Worm (Caenorhabditis elegans): ENCODE data around the gene nspc-5.

Gene nspc-5

DNA sequence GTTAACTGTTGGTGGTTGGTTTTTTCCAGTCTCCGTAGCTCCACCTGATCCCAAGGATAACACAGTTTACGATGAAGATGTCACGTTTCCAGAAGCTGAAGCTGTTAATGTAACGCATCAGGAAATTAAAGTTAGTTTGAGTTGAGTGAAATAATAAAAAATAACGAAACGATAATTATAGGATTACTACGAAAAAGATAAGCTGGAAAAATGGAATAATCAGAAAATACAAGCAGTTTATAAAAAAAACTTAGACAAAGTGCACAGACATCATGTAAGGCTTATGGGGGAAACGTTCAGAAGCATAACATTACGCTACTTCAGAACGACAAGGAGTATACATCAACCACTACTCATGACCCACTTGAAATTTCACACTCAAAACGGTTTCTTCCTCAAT, 42.9 kb downstream of the nspc-5 start, which contains the start of gene F18E9.8:
Gene F18E9.8, minus strand, starts transcription at position 101 of the 400 bp plus-strand sequence.
- TF ChIP-seq ceh-45 (GFP tag; IDR thresholded peaks at IDR 0.05), result no peak
- TF ChIP-seq ceh-34 (tag; optimal IDR thresholded peaks at IDR 0.05), result no peak
- TF ChIP-seq ceh-18 (tag; optimal IDR thresholded peaks at IDR 0.05), result no peak

DNA sequence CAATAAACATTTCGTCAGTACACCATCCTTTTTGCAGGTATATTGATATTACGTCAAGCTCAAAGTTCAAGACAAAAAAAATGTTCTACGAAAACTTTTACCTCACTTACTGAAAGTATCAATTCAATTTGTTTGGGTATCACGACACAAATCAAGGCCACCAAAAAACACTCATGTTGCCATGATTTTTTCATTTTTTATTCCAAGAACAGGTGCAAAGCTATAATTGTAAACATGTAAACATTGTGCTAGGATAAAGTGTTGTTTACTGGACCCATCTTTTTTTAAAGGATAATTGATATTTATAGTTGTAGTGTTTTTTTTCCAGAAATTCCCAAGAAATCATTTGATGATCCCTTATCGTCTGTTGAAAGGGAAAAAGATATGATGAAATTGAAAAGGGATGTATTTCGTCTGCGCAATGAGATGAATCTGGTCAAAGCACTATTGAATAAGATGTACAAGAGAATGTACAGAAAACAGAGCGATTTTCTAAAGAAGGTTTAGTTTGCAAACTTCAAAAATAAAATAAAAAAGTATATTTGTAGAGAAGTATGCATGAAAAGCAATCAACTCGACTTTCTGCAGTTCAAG, 44.3 kb downstream of the nspc-5 start:
- TF ChIP-seq ceh-48 (tag; optimal IDR thresholded peaks at IDR 0.05) (no peak), lin-11 (tag; optimal IDR thresholded peaks at IDR 0.05) (no peak), C08G9.2 (tag; optimal IDR thresholded peaks at IDR 0.05) (no peak), tbx-7 (tag; optimal IDR thresholded peaks at IDR 0.05) (no peak), ceh-45 (GFP tag; IDR thresholded peaks at IDR 0.05) (no peak), ama-1 (optimal IDR thresholded peaks at IDR 0.05) (no peak), dmd-4 (tag; optimal IDR thresholded peaks at IDR 0.05; ENCODE audit: borderline replicate concordance) (no peak), fax-1 (tag; optimal IDR thresholded peaks at IDR 0.05) (no peak), eyg-1 (tag; optimal IDR thresholded peaks at IDR 0.05) (no peak), nfya-1 (tag; optimal IDR thresholded peaks at IDR 0.05) (no peak)

DNA sequence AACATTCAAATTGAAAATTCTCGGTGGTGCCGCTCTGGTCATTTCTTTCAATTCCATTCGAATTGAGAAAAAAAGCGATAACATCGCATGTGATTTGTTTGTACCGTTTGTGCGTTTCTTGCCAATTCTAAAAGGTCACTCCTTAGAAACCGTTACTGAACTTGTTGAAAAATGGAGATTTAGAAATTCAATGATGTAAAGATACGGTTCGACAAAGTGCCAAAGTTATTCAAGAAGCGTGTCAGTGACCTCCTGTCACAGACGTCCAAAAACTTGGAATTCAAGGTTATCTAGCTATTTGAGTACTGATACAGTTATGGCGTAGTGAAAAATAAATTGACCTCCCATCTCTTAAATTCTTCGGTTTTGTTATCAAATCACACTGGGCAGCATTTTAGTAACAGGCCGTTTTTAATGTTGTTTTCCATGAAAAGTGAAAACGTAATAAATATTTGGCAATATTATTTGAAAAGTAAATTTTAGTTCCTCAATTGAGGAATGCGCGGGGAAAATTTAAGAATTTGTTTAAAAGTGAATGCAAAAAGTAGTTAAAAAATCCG, 46.4 kb downstream of the nspc-5 start:
- TF ChIP-seq pha-2 (tag; optimal IDR thresholded peaks at IDR 0.05) (no peak), ceh-18 (tag; optimal IDR thresholded peaks at IDR 0.05) (no peak), hlh-8 (tag; optimal IDR thresholded peaks at IDR 0.05) (no peak), K02D7.2 (tag; optimal IDR thresholded peaks at IDR 0.05) (no peak), ceh-34 (tag; optimal IDR thresholded peaks at IDR 0.05) (no peak), dmd-4 (tag; optimal IDR thresholded peaks at IDR 0.05; ENCODE audit: borderline replicate concordance) (no peak), tbx-7 (tag; optimal IDR thresholded peaks at IDR 0.05) (no peak), hlh-30 (tag; optimal IDR thresholded peaks at IDR 0.05; ENCODE audit: insufficient read depth) (no peak), syd-9 (tag; optimal IDR thresholded peaks at IDR 0.05) (no peak), unc-55 (GFP tag; optimal IDR thresholded peaks at IDR 0.05) (no peak), pat-9 (tag; optimal IDR thresholded peaks at IDR 0.05) (no peak)

DNA sequence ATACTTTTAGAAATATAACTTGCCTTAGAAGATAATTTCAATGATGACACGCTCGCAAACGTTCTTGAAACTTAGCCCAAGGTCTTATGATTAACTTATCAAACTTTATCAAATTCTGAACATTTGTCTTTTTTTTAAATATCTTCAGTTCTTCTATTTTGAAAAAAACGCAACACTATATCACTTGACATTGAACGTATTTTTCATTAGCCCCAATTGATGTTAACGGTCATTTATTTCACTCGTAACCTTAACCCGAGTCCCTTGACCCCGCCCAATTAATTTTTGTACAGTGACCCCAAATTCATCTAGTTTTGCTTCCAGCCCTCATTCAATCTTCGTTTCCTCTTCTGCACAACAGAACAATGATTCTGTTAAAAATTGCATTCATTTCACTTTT, 47.3 kb downstream of the nspc-5 start, which contains the start of gene F18E9.3:
Gene F18E9.3, plus strand, starts transcription at position 311 of the 400 bp plus-strand sequence.
- TF ChIP-seq pqm-1 (tag; optimal IDR thresholded peaks at IDR 0.05), result no peak
